Worm (Caenorhabditis elegans) whole organism, L2 larva: ENCODE measurements around the gene C06E7.2.

Experiments
- aly-2 ChIP-seq: fragments of 150-350 bp; optimal IDR thresholded peaks from 2 replicates; lab custom pipeline; 2014; ENCODE audit warnings: missing biosample characterization, missing genetic modification characterization
- ceh-82 ChIP-seq: fragments of 150-350 bp; optimal IDR thresholded peaks from 2 replicates; lab custom pipeline; 2014; ENCODE audit warnings: missing biosample characterization, missing genetic modification characterization
- dmd-4 ChIP-seq: sonication (generic microtip); optimal IDR thresholded peaks from 2 replicates; lab custom pipeline; 2017; ENCODE audit warnings: missing biosample characterization, missing genetic modification characterization
- elt-3 ChIP-seq: sonication (generic microtip); optimal IDR thresholded peaks from 2 replicates; lab custom pipeline; 2017; ENCODE audit warnings: missing biosample characterization, missing genetic modification characterization
- lin-39 ChIP-seq: fragments of 150-350 bp; optimal IDR thresholded peaks from 2 replicates; lab custom pipeline; 2014; ENCODE audit warnings: missing biosample characterization, missing genetic modification reagents, missing genetic modification characterization
- nhr-11 ChIP-seq: fragments of 150-350 bp; optimal IDR thresholded peaks from 2 replicates; lab custom pipeline; 2014; ENCODE audit warnings: missing biosample characterization, missing genetic modification characterization
- nhr-12 ChIP-seq: fragments of 150-350 bp; optimal IDR thresholded peaks from 2 replicates; lab custom pipeline; 2014; ENCODE audit warnings: missing biosample characterization, missing genetic modification characterization

ce11 chrIV:5820953-5821352, 18.3 kb upstream of the C06E7.2 start:
- TF ChIP-seq dmd-4 (tag; lab: Kevin White, UChicago) (no peak), ceh-82 (tag; lab: Kevin White, UChicago) (no peak), aly-2 (tag; lab: Kevin White, UChicago) (no peak), nhr-11 (tag; lab: Kevin White, UChicago) (no peak), nhr-12 (no peak), elt-3 (no peak), lin-39 (no peak)
